Worm (Caenorhabditis elegans) whole organism, L1 larva: Measurements from ENCODE around the gene Y11D7A.8.

Experiments
- alr-1 ChIP-seq: fragments of 200-800 bp; sonication (Bioruptor generic); optimal IDR thresholded peaks from 2 replicates; lab custom pipeline; 2018; ENCODE audit warnings: borderline replicate concordance, mild to moderate bottlenecking, missing genetic modification characterization, missing compliant biosample characterization
- ceh-82 ChIP-seq, 3 experiments: fragments of 150-350 bp in 1 of 3; sonication (generic microtip) in 2 of 3; optimal IDR thresholded peaks; 2 replicates each; lab custom pipeline; 2014 to 2017; ENCODE audit warnings: missing biosample characterization in 3 of 3, missing genetic modification characterization in 3 of 3
- ets-5 ChIP-seq: fragments of 200-800 bp; sonication (Bioruptor generic); IDR thresholded peaks from 2 replicates; pipeline ENCODE4 v1.3.6; 2022; ENCODE audit warnings: missing genetic modification characterization, missing compliant biosample characterization
- lin-39 ChIP-seq: fragments of 150-350 bp; optimal IDR thresholded peaks from 2 replicates; lab custom pipeline; 2014; ENCODE audit warnings: missing biosample characterization, missing genetic modification reagents, missing genetic modification characterization
- lsy-2 ChIP-seq, 2 experiments: fragments of 150-350 bp; optimal IDR thresholded peaks; 2 replicates each; lab custom pipeline; 2014; ENCODE audit warnings: missing biosample characterization in 2 of 2, missing genetic modification characterization in 2 of 2
- mdl-1 ChIP-seq, 2 experiments: fragments of 150-350 bp; optimal IDR thresholded peaks; 2 replicates each; lab custom pipeline; 2014 to 2017; ENCODE audit warnings: missing biosample characterization in 2 of 2, missing genetic modification characterization in 2 of 2, inconsistent platforms in 1 of 2
- nhr-11 ChIP-seq: fragments of 150-350 bp; optimal IDR thresholded peaks from 2 replicates; lab custom pipeline; 2014; ENCODE audit warnings: missing biosample characterization, missing genetic modification characterization
- nhr-47 ChIP-seq: sonication (generic microtip); optimal IDR thresholded peaks from 2 replicates; lab custom pipeline; 2016; ENCODE audit warnings: mild to moderate bottlenecking, missing genetic modification characterization, moderate library complexity, missing compliant biosample characterization
- pqm-1 ChIP-seq: sonication (generic microtip); optimal IDR thresholded peaks from 3 replicates; lab custom pipeline; 2017; ENCODE audit warnings: missing biosample characterization, missing genetic modification characterization
- skn-1 ChIP-seq: fragments of 150-350 bp; optimal IDR thresholded peaks from 2 replicates; lab custom pipeline; 2014; ENCODE audit warnings: missing biosample characterization, missing genetic modification characterization
- snpc-4 ChIP-seq: fragments of 150-350 bp; optimal IDR thresholded peaks from 2 replicates; lab custom pipeline; 2014; ENCODE audit warnings: missing biosample characterization, missing genetic modification characterization
- unc-98 ChIP-seq: fragments of 200-800 bp; sonication (Bioruptor generic); IDR thresholded peaks from 2 replicates; pipeline ENCODE4 v1.3.6; 2022; ENCODE audit warnings: missing genetic modification characterization, missing compliant biosample characterization
- vab-15 ChIP-seq: sonication (generic microtip); optimal IDR thresholded peaks from 2 replicates; lab custom pipeline; 2017; ENCODE audit warnings: missing genotype, mild to moderate bottlenecking, missing genetic modification characterization, missing compliant biosample characterization

ce11 chrIV:9300127-9300526 lies 48.9 kb downstream of the Y11D7A.8 start, which contains the start of gene F49C12.3:
- no peak for TF ChIP-seq pqm-1 (tag; lab: Kevin White, UChicago)
- TF ChIP-seq alr-1 (tag; lab: Kevin White, UChicago), result no peak
- no peak for TF ChIP-seq ets-5 (GFP tag; lab: Robert Waterston, UW)
- no peak for TF ChIP-seq unc-98 (GFP tag; lab: Robert Waterston, UW)
- no peak for TF ChIP-seq skn-1 (tag; lab: Kevin White, UChicago)
- TF ChIP-seq snpc-4 (tag; lab: Kevin White, UChicago), result no peak
- TF ChIP-seq lsy-2 (tag; optimal IDR thresholded peaks at IDR 0.05; lab: Kevin White, UChicago), result no peak
- no peak for TF ChIP-seq nhr-47
- TF ChIP-seq vab-15 (tag; lab: Kevin White, UChicago), result no peak
- TF ChIP-seq ceh-82 (tag; optimal IDR thresholded peaks at IDR 0.05; lab: Kevin White, UChicago), result no peak
- TF ChIP-seq nhr-11 (tag; lab: Kevin White, UChicago), result no peak
- no peak for TF ChIP-seq mdl-1 (tag; optimal IDR thresholded peaks at IDR 0.05; lab: Kevin White, UChicago)
- TF ChIP-seq lin-39 (tag; lab: Kevin White, UChicago), result no peak
